Fruit fly (Drosophila melanogaster) whole organism, embryonic: ENCODE results near the gene mRpS18B.

ENCODE experiments used
- Ada2b ChIP-seq: fragments of 200-800 bp; sonication (Bioruptor generic); IDR thresholded peaks from 2 replicates; pipeline ENCODE4 v1.3.6; 2022; ENCODE audit warnings: missing biosample characterization, missing genetic modification characterization
- CG1024 ChIP-seq: fragments of 200-800 bp; sonication (Bioruptor generic); IDR thresholded peaks from 2 replicates; pipeline ENCODE4 v1.3.6; 2022; ENCODE audit warnings: missing biosample characterization, missing genetic modification characterization
- CG10654 ChIP-seq: fragments of 200-800 bp; sonication (Bioruptor generic); optimal IDR thresholded peaks from 2 replicates; lab custom pipeline; 2016; ENCODE audit warnings: missing biosample characterization, missing genetic modification characterization
- CG12659 ChIP-seq: fragments of 200-800 bp; sonication (Bioruptor generic); optimal IDR thresholded peaks from 3 replicates; lab custom pipeline; 2017; ENCODE audit warnings: mild to moderate bottlenecking, missing biosample characterization, missing genetic modification reagents, missing genetic modification characterization
- CG12769 ChIP-seq: fragments of 200-800 bp; sonication (Bioruptor generic); optimal IDR thresholded peaks from 2 replicates; lab custom pipeline; 2019; ENCODE audit warnings: missing biosample characterization, mild to moderate bottlenecking, missing genetic modification characterization, moderate library complexity
- CG14441 ChIP-seq: fragments of 200-800 bp; sonication (Bioruptor generic); IDR thresholded peaks from 2 replicates; pipeline ENCODE4 v1.3.6; 2022; ENCODE audit warnings: missing biosample characterization, missing genetic modification characterization
- CG15514 ChIP-seq: fragments of 200-800 bp; sonication (Bioruptor generic); optimal IDR thresholded peaks from 3 replicates; lab custom pipeline; 2017; ENCODE audit warnings: missing biosample characterization, missing genetic modification characterization, mild to moderate bottlenecking, moderate library complexity, missing genetic modification reagents
- CG1603 ChIP-seq: fragments of 200-800 bp; sonication (Bioruptor generic); optimal IDR thresholded peaks from 2 replicates; lab custom pipeline; 2019; ENCODE audit warnings: missing biosample characterization, mild to moderate bottlenecking, missing genetic modification characterization, moderate library complexity
- CG33557 ChIP-seq: fragments of 200-800 bp; sonication (Bioruptor generic); optimal IDR thresholded peaks from 2 replicates; lab custom pipeline; 2019; ENCODE audit warnings: missing biosample characterization, mild to moderate bottlenecking, missing genetic modification characterization, moderate library complexity
- CG3995 ChIP-seq: fragments of 200-800 bp; sonication (Bioruptor generic); optimal IDR thresholded peaks from 3 replicates; lab custom pipeline; 2016; ENCODE audit warnings: missing biosample characterization, missing genetic modification characterization
- CG4617 ChIP-seq: fragments of 200-800 bp; sonication (Bioruptor generic); optimal IDR thresholded peaks from 3 replicates; lab custom pipeline; 2016; ENCODE audit warnings: missing biosample characterization, missing genetic modification characterization, borderline replicate concordance
- CG6254 ChIP-seq: fragments of 200-800 bp; sonication (Bioruptor generic); optimal IDR thresholded peaks from 3 replicates; lab custom pipeline; 2017; ENCODE audit warnings: mild to moderate bottlenecking, missing biosample characterization, missing genetic modification reagents, missing genetic modification characterization
- CG9727 ChIP-seq: fragments of 200-800 bp; sonication (Bioruptor generic); optimal IDR thresholded peaks from 3 replicates; lab custom pipeline; 2017; ENCODE audit warnings: missing biosample characterization, mild to moderate bottlenecking, missing genetic modification characterization
- CG9876 ChIP-seq: fragments of 200-800 bp; sonication (Bioruptor generic); optimal IDR thresholded peaks from 2 replicates; lab custom pipeline; 2016; ENCODE audit warnings: missing biosample characterization, missing genetic modification characterization
- Drgx ChIP-seq: fragments of 200-800 bp; sonication (Bioruptor generic); IDR thresholded peaks from 2 replicates; pipeline ENCODE4 v1.3.6; 2022; ENCODE audit warnings: missing biosample characterization, missing genetic modification characterization
- Eip74EF ChIP-seq, 2 experiments: fragments of 200-800 bp in 1 of 2; fragments of >200 bp in 1 of 2; sonication (Bioruptor generic) in 1 of 2; optimal IDR thresholded peaks; 2 replicates each; lab custom pipeline; 2017 to 2019; ENCODE audit warnings: missing biosample characterization in 2 of 2, missing genetic modification characterization in 2 of 2, mild to moderate bottlenecking in 1 of 2, moderate library complexity in 1 of 2
- Ets65A ChIP-seq: fragments of 200-800 bp; sonication (Bioruptor generic); peaks from one replicate; lab custom pipeline; 2016; ENCODE audit warnings: missing biosample characterization, missing genetic modification characterization
- Fer1 ChIP-seq: fragments of 200-800 bp; sonication (Bioruptor generic); optimal IDR thresholded peaks from 2 replicates; lab custom pipeline; 2017; ENCODE audit warnings: missing biosample characterization, mild to moderate bottlenecking, missing genetic modification characterization
- Hand ChIP-seq: fragments of 200-800 bp; sonication (Bioruptor generic); optimal IDR thresholded peaks from 2 replicates; lab custom pipeline; 2017; ENCODE audit warnings: mild to moderate bottlenecking, missing biosample characterization, missing genetic modification reagents, missing genetic modification characterization
- Med ChIP-seq: fragments of 200-800 bp; sonication (Bioruptor generic); peaks from one replicate; lab custom pipeline; 2016; ENCODE audit warnings: missing biosample characterization, missing genetic modification characterization, mild to moderate bottlenecking, inconsistent platforms, moderate library complexity
- Meics ChIP-seq: fragments of 200-800 bp; sonication (Bioruptor generic); optimal IDR thresholded peaks from 2 replicates; lab custom pipeline; 2017; ENCODE audit warnings: missing biosample characterization, mild to moderate bottlenecking, missing genetic modification characterization
- NfI ChIP-seq: fragments of 200-800 bp; sonication (Bioruptor generic); optimal IDR thresholded peaks from 3 replicates; lab custom pipeline; 2018; ENCODE audit warnings: missing biosample characterization, mild to moderate bottlenecking, missing genetic modification characterization, moderate library complexity
- Oli ChIP-seq: fragments of 200-800 bp; sonication (Bioruptor generic); optimal IDR thresholded peaks from 2 replicates; lab custom pipeline; 2018; ENCODE audit warnings: missing biosample characterization, mild to moderate bottlenecking, missing genetic modification characterization, moderate library complexity
- Optix ChIP-seq: fragments of 200-800 bp; sonication (Bioruptor generic); IDR thresholded peaks from 3 replicates; pipeline ENCODE4 v1.3.6; 2022; ENCODE audit warnings: missing biosample characterization, missing genetic modification characterization
- Ptx1 ChIP-seq: fragments of 200-800 bp; sonication (Bioruptor generic); IDR thresholded peaks from 2 replicates; pipeline ENCODE4 v1.3.6; 2022; ENCODE audit warnings: missing biosample characterization, missing genetic modification characterization
- Rfx ChIP-seq: fragments of 200-800 bp; sonication (Bioruptor generic); IDR thresholded peaks from 2 replicates; pipeline ENCODE4 v1.3.6; 2022; ENCODE audit warnings: missing biosample characterization, missing genetic modification characterization
- ap ChIP-seq: fragments of 200-800 bp; sonication (Bioruptor generic); IDR thresholded peaks from 2 replicates; pipeline ENCODE4 v1.3.6; 2022; ENCODE audit warnings: missing biosample characterization, missing genetic modification characterization
- ato ChIP-seq: fragments of 200-800 bp; sonication (Bioruptor generic); IDR thresholded peaks from 2 replicates; pipeline ENCODE4 v1.3.6; 2022; ENCODE audit warnings: missing biosample characterization, missing genetic modification characterization; ENCODE audit not compliant: partially characterized antibody
- bab2 ChIP-seq: fragments of 200-800 bp; sonication (Bioruptor generic); optimal IDR thresholded peaks from 2 replicates; lab custom pipeline; 2016; ENCODE audit warnings: missing biosample characterization, missing genetic modification characterization
- chinmo ChIP-seq: fragments of 200-800 bp; sonication (Bioruptor generic); IDR thresholded peaks from 4 replicates; pipeline ENCODE4 v1.3.6; 2022; ENCODE audit warnings: missing biosample characterization, missing genetic modification characterization; ENCODE audit not compliant: partially characterized antibody
- dpn ChIP-seq, 2 experiments: fragments of 200-800 bp; sonication (Bioruptor generic); optimal IDR thresholded peaks; 3 replicates each; lab custom pipeline; 2016; ENCODE audit warnings: missing biosample characterization in 2 of 2, missing genetic modification characterization in 2 of 2
- ems ChIP-seq: fragments of 200-800 bp; sonication (Bioruptor generic); optimal IDR thresholded peaks from 3 replicates; lab custom pipeline; 2016; ENCODE audit warnings: missing biosample characterization, missing genetic modification characterization
- gce ChIP-seq: fragments of 200-800 bp; sonication (Bioruptor generic); IDR thresholded peaks from 3 replicates; pipeline ENCODE4 v1.3.6; 2022; ENCODE audit warnings: missing biosample characterization, missing genetic modification characterization
- gem ChIP-seq: fragments of 200-800 bp; sonication (Bioruptor generic); optimal IDR thresholded peaks from 2 replicates; lab custom pipeline; 2019; ENCODE audit warnings: missing biosample characterization, mild to moderate bottlenecking, missing genetic modification characterization, moderate library complexity
- gt ChIP-seq: fragments of 200-800 bp; sonication (Bioruptor generic); IDR thresholded peaks from 2 replicates; pipeline ENCODE4 v1.3.6; 2022; ENCODE audit warnings: missing biosample characterization, missing genetic modification characterization
- ken ChIP-seq: fragments of 200-800 bp; sonication (Bioruptor generic); IDR thresholded peaks from 3 replicates; pipeline ENCODE4 v1.3.6; 2022; ENCODE audit warnings: missing biosample characterization, missing genetic modification characterization
- lab ChIP-seq: fragments of 200-800 bp; sonication (Bioruptor generic); optimal IDR thresholded peaks from 3 replicates; lab custom pipeline; 2017; ENCODE audit warnings: missing biosample characterization, missing genetic modification characterization, mild to moderate bottlenecking, moderate library complexity, missing genetic modification reagents
- lmd ChIP-seq: fragments of 200-800 bp; sonication (Bioruptor generic); IDR thresholded peaks from 2 replicates; pipeline ENCODE4 v1.3.6; 2022; ENCODE audit warnings: missing biosample characterization, missing genetic modification characterization
- lov ChIP-seq, 2 experiments: fragments of 200-800 bp in 1 of 2; fragments of >200 bp in 1 of 2; sonication (Bioruptor generic) in 1 of 2; IDR thresholded peaks in 1 of 2; optimal IDR thresholded peaks in 1 of 2; 2 replicates in 1 of 2; 3 replicates in 1 of 2; pipeline versions ENCODE4 v1.3.6 to Lab custom; 2017 to 2022; ENCODE audit warnings: missing biosample characterization in 1 of 2, missing genetic modification characterization in 1 of 2
- mld ChIP-seq: fragments of 200-800 bp; sonication (Bioruptor generic); IDR thresholded peaks from 3 replicates; pipeline ENCODE4 v1.3.6; 2022; ENCODE audit warnings: missing biosample characterization, missing genetic modification characterization; ENCODE audit not compliant: partially characterized antibody
- nerfin-1 ChIP-seq: fragments of 200-800 bp; sonication (Bioruptor generic); optimal IDR thresholded peaks from 3 replicates; lab custom pipeline; 2019; ENCODE audit warnings: missing biosample characterization, mild to moderate bottlenecking, missing genetic modification characterization, moderate library complexity
- odd ChIP-seq: fragments of 200-800 bp; sonication (Bioruptor generic); optimal IDR thresholded peaks from 2 replicates; lab custom pipeline; 2017; ENCODE audit warnings: missing biosample characterization, mild to moderate bottlenecking, missing genetic modification characterization
- pnt ChIP-seq: fragments of 200-800 bp; sonication (Bioruptor generic); optimal IDR thresholded peaks from 3 replicates; lab custom pipeline; 2016; ENCODE audit warnings: missing biosample characterization, missing genetic modification characterization
- prd ChIP-seq, 3 experiments: fragments of >200 bp in 2 of 3; fragments of 200-800 bp in 1 of 3; sonication (Bioruptor generic) in 1 of 3; optimal IDR thresholded peaks in 2 of 3; IDR thresholded peaks in 1 of 3; 2 replicates in 2 of 3; 3 replicates in 1 of 3; pipeline versions ENCODE4 v1.3.6 to Lab custom; 2017 to 2022; ENCODE audit warnings: missing biosample characterization in 1 of 3, missing genetic modification characterization in 1 of 3
- ro ChIP-seq: fragments of 200-800 bp; sonication (Bioruptor generic); IDR thresholded peaks from 2 replicates; pipeline ENCODE4 v1.3.6; 2022; ENCODE audit warnings: missing biosample characterization, missing genetic modification characterization
- sd ChIP-seq: fragments of 200-800 bp; sonication (Bioruptor generic); optimal IDR thresholded peaks from 3 replicates; lab custom pipeline; 2018; ENCODE audit warnings: missing biosample characterization, mild to moderate bottlenecking, missing genetic modification characterization, moderate library complexity
- tin ChIP-seq: fragments of 200-800 bp; sonication (Bioruptor generic); optimal IDR thresholded peaks from 3 replicates; lab custom pipeline; 2016; ENCODE audit warnings: missing biosample characterization, missing genetic modification characterization
- vfl ChIP-seq: fragments of 200-800 bp; sonication (Bioruptor generic); optimal IDR thresholded peaks from 2 replicates; lab custom pipeline; 2016; ENCODE audit warnings: missing biosample characterization, missing genetic modification characterization
- zf30C ChIP-seq: fragments of 200-800 bp; sonication (Bioruptor generic); optimal IDR thresholded peaks from 3 replicates; lab custom pipeline; 2018; ENCODE audit warnings: missing biosample characterization, mild to moderate bottlenecking, missing genetic modification characterization

mRpS18B gene

DNA sequence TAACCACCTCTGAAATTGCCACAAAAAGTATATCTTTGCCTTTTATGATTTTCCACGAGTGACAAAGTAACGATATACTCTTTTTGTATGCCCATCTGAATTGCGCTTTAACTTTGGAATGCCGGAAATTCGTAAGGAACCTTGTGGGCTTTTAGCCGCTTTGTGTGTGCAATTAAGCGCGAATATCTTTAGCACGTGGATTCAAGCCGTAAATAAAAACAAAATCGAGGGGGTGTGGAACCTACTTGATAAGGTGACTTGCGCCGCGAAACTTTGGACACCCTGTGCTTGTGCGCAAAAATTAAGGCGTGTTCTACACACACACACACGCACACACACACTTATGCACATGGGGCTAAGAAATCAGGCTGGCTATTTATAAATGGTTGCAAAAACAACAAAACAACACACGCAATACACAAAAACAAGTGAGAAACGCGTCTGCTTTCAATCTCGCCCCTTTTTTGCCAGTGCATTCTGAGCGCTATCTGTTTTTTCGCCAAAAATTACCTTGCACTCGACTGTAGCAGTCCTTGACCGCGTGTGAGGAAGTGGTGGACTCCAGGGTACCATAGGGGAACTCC lies 12.9 kb downstream of the mRpS18B start:
- 0 out of 4 replicates have a peak, but pooled peaks have one; percentile 55 for TF ChIP-seq chinmo (GFP tag; lab: Robert Waterston, UW)
- no peak for TF ChIP-seq lov (optimal IDR thresholded peaks at IDR 0.05; lab: Kevin White, UChicago)
- no peak for TF ChIP-seq lov (GFP tag; IDR thresholded peaks at IDR 0.05; lab: Robert Waterston, UW)
- no peak for TF ChIP-seq lmd (GFP tag; lab: Robert Waterston, UW)
- no peak for TF ChIP-seq odd (GFP tag; lab: Kevin White, UChicago)
- TF ChIP-seq ems: no peak
- TF ChIP-seq pnt (GFP tag; lab: Kevin White, UChicago): no peak
- no peak for TF ChIP-seq Ptx1 (GFP tag; lab: Robert Waterston, UW)
- TF ChIP-seq CG3995 (GFP tag; lab: Kevin White, UChicago): peak; percentile 49
- TF ChIP-seq mld (GFP tag; lab: Robert Waterston, UW): no peak
- TF ChIP-seq gt (GFP tag; lab: Robert Waterston, UW): no peak
- TF ChIP-seq ro (GFP tag; lab: Robert Waterston, UW): no peak
- TF ChIP-seq gce (GFP tag; lab: Robert Waterston, UW): no peak
- no peak for TF ChIP-seq dpn (GFP tag; optimal IDR thresholded peaks at IDR 0.05; lab: Kevin White, UChicago)
- no peak for TF ChIP-seq CG1603 (tag; lab: Kevin White, UChicago)
- TF ChIP-seq NfI: no peak
- no peak for TF ChIP-seq zf30C (GFP tag; lab: Kevin White, UChicago)
- peak; percentile 8; the same call in 1 of the 2 replicates for TF ChIP-seq Ada2b
- no peak for TF ChIP-seq CG15514
- TF ChIP-seq Fer1: no peak
- peak; percentile 50 for TF ChIP-seq Med (GFP tag; lab: Kevin White, UChicago)
- no peak for TF ChIP-seq gem (tag; lab: Kevin White, UChicago)
- peak; percentile 18 for TF ChIP-seq sd
- no peak for TF ChIP-seq prd (optimal IDR thresholded peaks at IDR 0.05; lab: Kevin White, UChicago)
- 0 out of 3 replicates have a peak, but pooled peaks have one; percentile 21 for TF ChIP-seq prd (GFP tag; IDR thresholded peaks at IDR 0.05; lab: Robert Waterston, UW)
- TF ChIP-seq ap (GFP tag; lab: Robert Waterston, UW): no peak
- TF ChIP-seq bab2: no peak
- TF ChIP-seq Drgx: 0 out of 2 replicates have a peak, but pooled peaks have one; percentile 26
- TF ChIP-seq Optix: 0 out of 3 replicates have a peak, but pooled peaks have one; percentile 14
- no peak for TF ChIP-seq ato (GFP tag; lab: Robert Waterston, UW)
- no peak for TF ChIP-seq CG14441 (GFP tag; lab: Robert Waterston, UW)
- TF ChIP-seq Eip74EF (GFP tag; optimal IDR thresholded peaks at IDR 0.05; lab: Kevin White, UChicago): no peak
- TF ChIP-seq CG9876: no peak
- no peak for TF ChIP-seq Hand (GFP tag; lab: Kevin White, UChicago)
- peak; percentile 12 for TF ChIP-seq lab
- no peak for TF ChIP-seq nerfin-1
- peak; percentile 66 for TF ChIP-seq Meics (GFP tag; lab: Kevin White, UChicago)
- no peak for TF ChIP-seq Rfx (GFP tag; lab: Robert Waterston, UW)
- TF ChIP-seq vfl (GFP tag; lab: Kevin White, UChicago): no peak
- no peak for TF ChIP-seq CG4617
- TF ChIP-seq CG9727: no peak
- no peak for TF ChIP-seq ken
- TF ChIP-seq Oli: no peak
- no peak for TF ChIP-seq CG1024 (GFP tag; lab: Robert Waterston, UW)
- TF ChIP-seq CG6254: peak; percentile 59
- no peak for TF ChIP-seq CG12769 (tag; lab: Kevin White, UChicago)
- peak; percentile 84 for TF ChIP-seq Ets65A
- no peak for TF ChIP-seq CG12659 (GFP tag; lab: Kevin White, UChicago)
- no peak for TF ChIP-seq CG33557
- TF ChIP-seq CG10654: no peak
- TF ChIP-seq tin (GFP tag; lab: Kevin White, UChicago): no peak
